Fruit fly (Drosophila melanogaster): ENCODE measurements around the gene CG31517.

- TF ChIP-seq CG13123 (GFP tag; optimal IDR thresholded peaks at IDR 0.05) = no peak
- TF ChIP-seq CG10565 (GFP tag; optimal IDR thresholded peaks at IDR 0.05) = no peak
- TF ChIP-seq eve (GFP tag; optimal IDR thresholded peaks at IDR 0.05) = no peak
- TF ChIP-seq Gug (GFP tag; IDR thresholded peaks at IDR 0.05) = no peak
- TF ChIP-seq CG10321 (GFP tag; IDR thresholded peaks at IDR 0.05) = no peak
- TF ChIP-seq Dp (GFP tag; optimal IDR thresholded peaks at IDR 0.05) = no peak
These were observed 48.5 kb upstream of the CG31517 start for dm6 chr3R:13899727-13900209.

Measured in whole organism, embryonic.